Fruit fly (Drosophila melanogaster) whole organism, prepupa: Measurements from ENCODE around the gene TM9SF3.
A peak's percentile ranks its signal among the peaks of the same experiment; 100 is the strongest.

Source experiments
- Blimp-1 ChIP-seq: fragments of 200-800 bp; sonication (Bioruptor generic); optimal IDR thresholded peaks from 3 replicates; lab custom pipeline; 2017; ENCODE audit warnings: missing biosample characterization, missing genetic modification characterization, mild to moderate bottlenecking, moderate library complexity, missing genetic modification reagents
- CG10669 ChIP-seq: fragments of 200-800 bp; sonication (Bioruptor generic); optimal IDR thresholded peaks from 3 replicates; lab custom pipeline; 2018; ENCODE audit warnings: missing biosample characterization, mild to moderate bottlenecking, missing genetic modification characterization, moderate library complexity
- CG11294 ChIP-seq: fragments of 200-800 bp; sonication (Bioruptor generic); IDR thresholded peaks from 2 replicates; pipeline ENCODE4 v1.3.6; 2022; ENCODE audit warnings: missing biosample characterization, missing genetic modification characterization
- CG11762 ChIP-seq: fragments of 200-800 bp; sonication (Bioruptor generic); optimal IDR thresholded peaks from 3 replicates; lab custom pipeline; 2016; ENCODE audit warnings: missing biosample characterization, missing genetic modification characterization; ENCODE audit not compliant: insufficient read depth
- CG1621 ChIP-seq: fragments of 200-800 bp; sonication (Bioruptor generic); optimal IDR thresholded peaks from 3 replicates; lab custom pipeline; 2018; ENCODE audit warnings: missing biosample characterization, mild to moderate bottlenecking, missing genetic modification characterization
- CG16779 ChIP-seq: fragments of 200-800 bp; sonication (Bioruptor generic); optimal IDR thresholded peaks from 3 replicates; lab custom pipeline; 2017; ENCODE audit warnings: missing biosample characterization, mild to moderate bottlenecking, missing genetic modification characterization
- CG32006 ChIP-seq: fragments of 200-800 bp; sonication (Bioruptor generic); optimal IDR thresholded peaks from 3 replicates; lab custom pipeline; 2017; ENCODE audit warnings: missing biosample characterization, mild to moderate bottlenecking, missing genetic modification characterization
- CG6163 ChIP-seq: fragments of 200-800 bp; sonication (Bioruptor generic); IDR thresholded peaks from 3 replicates; pipeline ENCODE4 v1.3.6; 2022; ENCODE audit warnings: missing biosample characterization, missing genetic modification characterization
- CG6276 ChIP-seq: fragments of 200-800 bp; sonication (Bioruptor generic); optimal IDR thresholded peaks from 2 replicates; lab custom pipeline; 2017; ENCODE audit warnings: missing biosample characterization, mild to moderate bottlenecking, missing genetic modification characterization
- CG6808 ChIP-seq: fragments of 200-800 bp; sonication (Bioruptor generic); optimal IDR thresholded peaks from 3 replicates; lab custom pipeline; 2017; ENCODE audit warnings: missing biosample characterization, missing genetic modification characterization, mild to moderate bottlenecking, moderate library complexity, missing genetic modification reagents
- CG6854 ChIP-seq: fragments of 200-800 bp; sonication (Bioruptor generic); optimal IDR thresholded peaks from 2 replicates; lab custom pipeline; 2017; ENCODE audit warnings: missing biosample characterization, mild to moderate bottlenecking, missing genetic modification characterization
- CG7368 ChIP-seq: fragments of 200-800 bp; sonication (Bioruptor generic); optimal IDR thresholded peaks from 3 replicates; lab custom pipeline; 2016; ENCODE audit warnings: missing biosample characterization, missing genetic modification characterization
- CG8319 ChIP-seq: fragments of 200-800 bp; sonication (Bioruptor generic); optimal IDR thresholded peaks from 3 replicates; lab custom pipeline; 2016; ENCODE audit warnings: missing biosample characterization, missing genetic modification characterization
- CG8632 ChIP-seq: fragments of 200-800 bp; sonication (Bioruptor generic); optimal IDR thresholded peaks from 3 replicates; lab custom pipeline; 2016; ENCODE audit warnings: missing biosample characterization, missing genetic modification characterization
- Eip75B ChIP-seq: fragments of 200-800 bp; sonication (Bioruptor generic); optimal IDR thresholded peaks from 3 replicates; lab custom pipeline; 2016; ENCODE audit warnings: missing biosample characterization, missing genetic modification characterization
- Ets96B ChIP-seq: fragments of 200-800 bp; optimal IDR thresholded peaks from 2 replicates; lab custom pipeline; 2019; ENCODE audit warnings: missing biosample characterization, mild to moderate bottlenecking, missing genetic modification characterization, moderate library complexity
- Hr38 ChIP-seq: sonication (Bioruptor generic); optimal IDR thresholded peaks from 2 replicates; lab custom pipeline; 2016; ENCODE audit warnings: missing biosample characterization, missing genetic modification characterization
- Hr4 ChIP-seq: fragments of 200-800 bp; sonication (Bioruptor generic); optimal IDR thresholded peaks from 3 replicates; lab custom pipeline; 2016; ENCODE audit warnings: missing biosample characterization, missing genetic modification characterization
- Lpt ChIP-seq: fragments of 200-800 bp; sonication (Bioruptor generic); optimal IDR thresholded peaks from 3 replicates; lab custom pipeline; 2016; ENCODE audit warnings: missing biosample characterization, missing genetic modification characterization
- Met ChIP-seq: fragments of 200-800 bp; sonication (Bioruptor generic); optimal IDR thresholded peaks from 3 replicates; lab custom pipeline; 2016; ENCODE audit warnings: missing biosample characterization, missing genetic modification characterization
- achi ChIP-seq: fragments of 200-800 bp; sonication (Bioruptor generic); optimal IDR thresholded peaks from 3 replicates; lab custom pipeline; 2016; ENCODE audit warnings: missing biosample characterization, missing genetic modification characterization
- acj6 ChIP-seq: fragments of 200-800 bp; sonication (Bioruptor generic); optimal IDR thresholded peaks from 3 replicates; lab custom pipeline; 2016; ENCODE audit warnings: missing biosample characterization, missing genetic modification characterization
- dac ChIP-seq: fragments of 200-800 bp; sonication (Bioruptor generic); optimal IDR thresholded peaks from 2 replicates; lab custom pipeline; 2017; ENCODE audit warnings: missing biosample characterization, mild to moderate bottlenecking, missing genetic modification characterization
- esn ChIP-seq: fragments of 200-800 bp; sonication (Bioruptor generic); optimal IDR thresholded peaks from 2 replicates; lab custom pipeline; 2016; ENCODE audit warnings: missing biosample characterization, mild to moderate bottlenecking, missing genetic modification characterization, moderate library complexity
- fd59A ChIP-seq: fragments of 200-800 bp; sonication (Bioruptor generic); optimal IDR thresholded peaks from 2 replicates; lab custom pipeline; 2017; ENCODE audit warnings: missing biosample characterization, mild to moderate bottlenecking, missing genetic modification characterization, missing genetic modification reagents
- fd85E ChIP-seq: fragments of 200-800 bp; sonication (Bioruptor generic); optimal IDR thresholded peaks from 3 replicates; lab custom pipeline; 2016; ENCODE audit warnings: missing biosample characterization, missing genetic modification characterization
- fkh ChIP-seq: fragments of 200-800 bp; sonication (Bioruptor generic); optimal IDR thresholded peaks from 3 replicates; lab custom pipeline; 2017; ENCODE audit warnings: missing biosample characterization, mild to moderate bottlenecking, missing genetic modification characterization, moderate library complexity
- lz ChIP-seq: fragments of 200-800 bp; sonication (Bioruptor generic); optimal IDR thresholded peaks from 3 replicates; lab custom pipeline; 2016; ENCODE audit warnings: missing biosample characterization, missing genetic modification characterization
- net ChIP-seq: fragments of 200-800 bp; sonication (Bioruptor generic); optimal IDR thresholded peaks from 3 replicates; lab custom pipeline; 2016; ENCODE audit warnings: missing biosample characterization, missing genetic modification characterization
- salr ChIP-seq, 2 experiments: fragments of 200-800 bp; sonication (Bioruptor generic); optimal IDR thresholded peaks; 3 replicates each; lab custom pipeline; 2016 to 2018; ENCODE audit warnings: missing biosample characterization in 2 of 2, missing genetic modification characterization in 2 of 2, mild to moderate bottlenecking in 1 of 2
- spab ChIP-seq: fragments of 200-800 bp; sonication (Bioruptor generic); optimal IDR thresholded peaks from 2 replicates; lab custom pipeline; 2017; ENCODE audit warnings: missing biosample characterization, mild to moderate bottlenecking, missing genetic modification characterization, missing genetic modification reagents
- topi ChIP-seq: fragments of 200-800 bp; sonication (Bioruptor generic); optimal IDR thresholded peaks from 3 replicates; lab custom pipeline; 2016; ENCODE audit warnings: missing biosample characterization, missing genetic modification characterization
- vri ChIP-seq: fragments of 200-800 bp; sonication (Bioruptor generic); optimal IDR thresholded peaks from 3 replicates; lab custom pipeline; 2016; ENCODE audit warnings: missing biosample characterization, mild to moderate bottlenecking, missing genetic modification characterization

TM9SF3 gene

dm6 chr3L:5633247-5634187 lies 29.7 kb upstream of the TM9SF3 start (continued):
- TF ChIP-seq Eip75B (GFP tag; lab: Kevin White, UChicago): peak; percentile 67
- no peak for TF ChIP-seq CG8319
- TF ChIP-seq net (GFP tag; lab: Kevin White, UChicago): no peak
- TF ChIP-seq CG6163: peak; percentile 71
- peak; percentile 20 for TF ChIP-seq acj6
- peak; percentile 36 for TF ChIP-seq CG11762 (GFP tag; lab: Kevin White, UChicago)
- TF ChIP-seq Hr38 (GFP tag; lab: Kevin White, UChicago): no peak
- no peak for TF ChIP-seq CG11294 (GFP tag; lab: Robert Waterston, UW)
- TF ChIP-seq CG1621 (tag; lab: Kevin White, UChicago): no peak
- TF ChIP-seq CG8632 (GFP tag; lab: Kevin White, UChicago): no peak

- TF ChIP-seq fd59A (GFP tag; lab: Kevin White, UChicago): no peak
- no peak for TF ChIP-seq Hr38 (GFP tag; lab: Kevin White, UChicago)
- TF ChIP-seq CG16779 (tag; lab: Kevin White, UChicago): no peak
- TF ChIP-seq topi (GFP tag; lab: Kevin White, UChicago): no peak
- TF ChIP-seq CG6808 (GFP tag; lab: Kevin White, UChicago): no peak
- TF ChIP-seq Ets96B: no peak
- TF ChIP-seq lz (GFP tag; lab: Kevin White, UChicago): no peak
- no peak for TF ChIP-seq Hr4 (GFP tag; lab: Kevin White, UChicago)
- no peak for TF ChIP-seq Met (GFP tag; lab: Kevin White, UChicago)
- no peak for TF ChIP-seq CG6276 (GFP tag; lab: Kevin White, UChicago)
- TF ChIP-seq esn (GFP tag; lab: Kevin White, UChicago): no peak
- TF ChIP-seq dac (GFP tag; lab: Kevin White, UChicago): no peak
- no peak for TF ChIP-seq CG11762 (GFP tag; lab: Kevin White, UChicago)
- TF ChIP-seq salr (GFP tag; optimal IDR thresholded peaks at IDR 0.05; lab: Kevin White, UChicago): no peak
- TF ChIP-seq CG32006: no peak
- TF ChIP-seq, all 60 proteins: peak for 0
These were observed 28.1 kb upstream of the TM9SF3 start for dm6 chr3L:5631917-5632316.

dm6 chr3L:5630608-5631080 lies 26.9 kb upstream of the TM9SF3 start, which contains the start of gene Blimp-1:
TSS of gene Blimp-1 (plus strand) at chr3L:5630983.
- TF ChIP-seq CG6163 (0 out of 3 replicates have a peak, but pooled peaks have one; percentile 11), dac (GFP tag; lab: Kevin White, UChicago) (no peak), achi (GFP tag; lab: Kevin White, UChicago) (no peak), Blimp-1 (GFP tag; lab: Kevin White, UChicago) (peak; percentile 74), spab (GFP tag; lab: Kevin White, UChicago) (no peak), CG7368 (GFP tag; lab: Kevin White, UChicago) (no peak), CG6854 (GFP tag; lab: Kevin White, UChicago) (peak; percentile 44), Met (GFP tag; lab: Kevin White, UChicago) (no peak), CG6808 (GFP tag; lab: Kevin White, UChicago) (no peak), vri (GFP tag; lab: Kevin White, UChicago) (peak; percentile 32), fkh (GFP tag; lab: Kevin White, UChicago) (peak; percentile 29), CG1621 (tag; lab: Kevin White, UChicago) (no peak), Ets96B (no peak), CG10669 (GFP tag; lab: Kevin White, UChicago) (no peak), Lpt (GFP tag; lab: Kevin White, UChicago) (no peak), acj6 (no peak), fd85E (no peak), net (GFP tag; lab: Kevin White, UChicago) (no peak)
- TF ChIP-seq, all 60 proteins: peak for 5
